Worm (Caenorhabditis elegans) whole organism, L3 larva: ENCODE measurements around the gene C53B7.6.

Experiments
- ama-1 ChIP-seq: fragments of 150-350 bp; optimal IDR thresholded peaks from 2 replicates; lab custom pipeline; 2018
- mdl-1 ChIP-seq: fragments of 150-350 bp; optimal IDR thresholded peaks from 2 replicates; lab custom pipeline; 2014; ENCODE audit warnings: missing biosample characterization, missing genetic modification characterization
- nhr-77 ChIP-seq: fragments of 150-350 bp; optimal IDR thresholded peaks from 2 replicates; lab custom pipeline; 2014; ENCODE audit warnings: missing biosample characterization, missing genetic modification characterization

- TF ChIP-seq mdl-1: no peak
- TF ChIP-seq nhr-77 (tag; lab: Kevin White, UChicago): no peak
- TF ChIP-seq ama-1 (lab: Kevin White, UChicago): no peak
These were observed 5.5 kb downstream of the C53B7.6 start, which contains the start of gene nep-4 for ce11 chrX:6863032-6863431.
